Fruit fly (Drosophila melanogaster) whole organism, embryonic: ENCODE results near the gene PCID2.

Experiments used
- ATbp ChIP-seq: fragments of 200-800 bp; sonication (Bioruptor generic); optimal IDR thresholded peaks from 2 replicates; lab custom pipeline; 2017; ENCODE audit warnings: missing biosample characterization, mild to moderate bottlenecking, missing genetic modification characterization, missing genetic modification reagents
- Abd-B ChIP-seq: fragments of 200-800 bp; sonication (Bioruptor generic); optimal IDR thresholded peaks from 2 replicates; lab custom pipeline; 2018; ENCODE audit warnings: missing biosample characterization, mild to moderate bottlenecking, missing genetic modification characterization, moderate library complexity
- Adf1 ChIP-seq: fragments of 200-800 bp; sonication (Bioruptor generic); IDR thresholded peaks from 2 replicates; pipeline ENCODE4 v1.3.6; 2022; ENCODE audit warnings: missing biosample characterization, missing genetic modification characterization
- Atf3 ChIP-seq: fragments of 200-800 bp; sonication (Bioruptor generic); optimal IDR thresholded peaks from 3 replicates; lab custom pipeline; 2016; ENCODE audit warnings: missing biosample characterization, missing genetic modification characterization
- B-H2 ChIP-seq: fragments of 200-800 bp; sonication (Bioruptor generic); optimal IDR thresholded peaks from 2 replicates; lab custom pipeline; 2018; ENCODE audit warnings: missing biosample characterization, mild to moderate bottlenecking, missing genetic modification characterization
- CG10147 ChIP-seq: fragments of 200-800 bp; sonication (Bioruptor generic); optimal IDR thresholded peaks from 2 replicates; lab custom pipeline; 2019; ENCODE audit warnings: missing biosample characterization, mild to moderate bottlenecking, missing genetic modification characterization, moderate library complexity
- CG10209 ChIP-seq: fragments of 200-800 bp; sonication (Bioruptor generic); optimal IDR thresholded peaks from 3 replicates; lab custom pipeline; 2017; ENCODE audit warnings: missing biosample characterization, mild to moderate bottlenecking, missing genetic modification characterization, missing genetic modification reagents
- CG10959 ChIP-seq: fragments of 200-800 bp; sonication (Bioruptor generic); IDR thresholded peaks from 2 replicates; pipeline ENCODE4 v1.3.6; 2022; ENCODE audit warnings: missing biosample characterization, missing genetic modification characterization
- CG11723 ChIP-seq: fragments of 200-800 bp; sonication (Bioruptor generic); optimal IDR thresholded peaks from 2 replicates; lab custom pipeline; 2017; ENCODE audit warnings: missing biosample characterization, mild to moderate bottlenecking, missing genetic modification characterization
- CG14014 ChIP-seq: fragments of 200-800 bp; sonication (Bioruptor generic); IDR thresholded peaks from 2 replicates; pipeline ENCODE4 v1.3.6; 2022; ENCODE audit warnings: missing biosample characterization, missing genetic modification characterization
- CG14860 ChIP-seq: fragments of 200-800 bp; sonication (Bioruptor generic); IDR thresholded peaks from 3 replicates; pipeline ENCODE4 v1.3.6; 2022; ENCODE audit warnings: missing biosample characterization, missing genetic modification characterization; ENCODE audit not compliant: partially characterized antibody
- CG15269 ChIP-seq: fragments of 200-800 bp; sonication (Bioruptor generic); optimal IDR thresholded peaks from 2 replicates; lab custom pipeline; 2018; ENCODE audit warnings: missing biosample characterization, mild to moderate bottlenecking, missing genetic modification characterization, moderate library complexity
- CG16779 ChIP-seq: fragments of 200-800 bp; sonication (Bioruptor generic); IDR thresholded peaks from 2 replicates; pipeline ENCODE4 v1.3.6; 2022; ENCODE audit warnings: missing biosample characterization, missing genetic modification characterization
- CG17359 ChIP-seq: fragments of 200-800 bp; sonication (Bioruptor generic); optimal IDR thresholded peaks from 3 replicates; lab custom pipeline; 2018; ENCODE audit warnings: missing biosample characterization, mild to moderate bottlenecking, missing genetic modification characterization, moderate library complexity
- CG17802 ChIP-seq: fragments of 200-800 bp; sonication (Bioruptor generic); optimal IDR thresholded peaks from 2 replicates; lab custom pipeline; 2018; ENCODE audit warnings: missing biosample characterization, mild to moderate bottlenecking, missing genetic modification characterization, moderate library complexity
- CG31224 ChIP-seq: fragments of 200-800 bp; sonication (Bioruptor generic); IDR thresholded peaks from 2 replicates; pipeline ENCODE4 v1.3.6; 2022; ENCODE audit warnings: missing biosample characterization, missing genetic modification characterization
- CG4617 ChIP-seq: fragments of 200-800 bp; sonication (Bioruptor generic); optimal IDR thresholded peaks from 3 replicates; lab custom pipeline; 2016; ENCODE audit warnings: missing biosample characterization, missing genetic modification characterization, borderline replicate concordance
- CG4820 ChIP-seq: fragments of 200-800 bp; sonication (Bioruptor generic); optimal IDR thresholded peaks from 3 replicates; lab custom pipeline; 2016; ENCODE audit warnings: missing biosample characterization, missing genetic modification characterization
- CG7556 ChIP-seq: fragments of 200-800 bp; sonication (Bioruptor generic); optimal IDR thresholded peaks from 2 replicates; lab custom pipeline; 2017; ENCODE audit warnings: missing biosample characterization, mild to moderate bottlenecking, missing genetic modification characterization
- CG8281 ChIP-seq: fragments of 200-800 bp; sonication (Bioruptor generic); optimal IDR thresholded peaks from 2 replicates; lab custom pipeline; 2018; ENCODE audit warnings: missing biosample characterization, mild to moderate bottlenecking, missing genetic modification characterization, moderate library complexity
- CG8944 ChIP-seq: fragments of 200-800 bp; sonication (Bioruptor generic); optimal IDR thresholded peaks from 3 replicates; lab custom pipeline; 2016; ENCODE audit warnings: missing biosample characterization, missing genetic modification characterization
- CHES-1-like ChIP-seq: fragments of 200-800 bp; sonication (Bioruptor generic); optimal IDR thresholded peaks from 2 replicates; lab custom pipeline; 2016; ENCODE audit warnings: missing biosample characterization, missing genetic modification characterization
- Camta ChIP-seq: fragments of 200-800 bp; sonication (Bioruptor generic); optimal IDR thresholded peaks from 2 replicates; lab custom pipeline; 2016; ENCODE audit warnings: missing biosample characterization, missing genetic modification characterization
- CoRest ChIP-seq: fragments of 200-800 bp; sonication (Bioruptor generic); optimal IDR thresholded peaks from 3 replicates; lab custom pipeline; 2018; ENCODE audit warnings: missing biosample characterization, mild to moderate bottlenecking, missing genetic modification characterization, moderate library complexity
- D19B ChIP-seq: fragments of 200-800 bp; sonication (Bioruptor generic); optimal IDR thresholded peaks from 2 replicates; lab custom pipeline; 2017; ENCODE audit warnings: missing biosample characterization, mild to moderate bottlenecking, missing genetic modification characterization
- E2f1 ChIP-seq: fragments of 200-800 bp; sonication (Bioruptor generic); IDR thresholded peaks from 2 replicates; pipeline ENCODE4 v1.3.6; 2022; ENCODE audit warnings: missing biosample characterization, missing genetic modification characterization
- Fer1 ChIP-seq: fragments of 200-800 bp; sonication (Bioruptor generic); optimal IDR thresholded peaks from 2 replicates; lab custom pipeline; 2017; ENCODE audit warnings: missing biosample characterization, mild to moderate bottlenecking, missing genetic modification characterization
- Fer3 ChIP-seq: fragments of 200-800 bp; sonication (Bioruptor generic); optimal IDR thresholded peaks from 2 replicates; lab custom pipeline; 2018; ENCODE audit warnings: missing biosample characterization, mild to moderate bottlenecking, missing genetic modification characterization, moderate library complexity
- HLHmδ ChIP-seq: fragments of 200-800 bp; sonication (Bioruptor generic); optimal IDR thresholded peaks from 2 replicates; lab custom pipeline; 2018; ENCODE audit warnings: missing biosample characterization, mild to moderate bottlenecking, missing genetic modification characterization, moderate library complexity
- Jarid2 ChIP-seq: fragments of 200-800 bp; sonication (Bioruptor generic); optimal IDR thresholded peaks from 3 replicates; lab custom pipeline; 2017; ENCODE audit warnings: mild to moderate bottlenecking, missing biosample characterization, missing genetic modification reagents, missing genetic modification characterization
- Lim3 ChIP-seq: fragments of 200-800 bp; sonication (Bioruptor generic); IDR thresholded peaks from 2 replicates; pipeline ENCODE4 v1.3.6; 2022; ENCODE audit warnings: missing biosample characterization, missing genetic modification characterization
- PHDP ChIP-seq: fragments of 200-800 bp; sonication (Bioruptor generic); optimal IDR thresholded peaks from 3 replicates; lab custom pipeline; 2018; ENCODE audit warnings: missing biosample characterization, mild to moderate bottlenecking, missing genetic modification characterization, moderate library complexity
- Sox102F ChIP-seq: fragments of 200-800 bp; sonication (Bioruptor generic); optimal IDR thresholded peaks from 2 replicates; lab custom pipeline; 2018; ENCODE audit warnings: missing biosample characterization, mild to moderate bottlenecking, missing genetic modification characterization, moderate library complexity
- Taf1 ChIP-seq: fragments of 200-800 bp; sonication (Bioruptor generic); IDR thresholded peaks from 2 replicates; pipeline ENCODE4 v1.3.6; 2022; ENCODE audit warnings: missing biosample characterization, missing genetic modification characterization
- aop ChIP-seq: fragments of 200-800 bp; sonication (Bioruptor generic); IDR thresholded peaks from 2 replicates; pipeline ENCODE4 v1.3.6; 2022; ENCODE audit warnings: missing biosample characterization, missing genetic modification characterization
- ash1 ChIP-seq: fragments of 200-800 bp; sonication (Bioruptor generic); optimal IDR thresholded peaks from 2 replicates; lab custom pipeline; 2018; ENCODE audit warnings: missing biosample characterization, mild to moderate bottlenecking, missing genetic modification characterization
- ato ChIP-seq: fragments of 200-800 bp; sonication (Bioruptor generic); IDR thresholded peaks from 2 replicates; pipeline ENCODE4 v1.3.6; 2022; ENCODE audit warnings: missing biosample characterization, missing genetic modification characterization; ENCODE audit not compliant: partially characterized antibody
- disco-r ChIP-seq: fragments of 200-800 bp; sonication (Bioruptor generic); optimal IDR thresholded peaks from 2 replicates; lab custom pipeline; 2016; ENCODE audit warnings: missing biosample characterization, missing genetic modification characterization
- fd102C ChIP-seq: fragments of 200-800 bp; sonication (Bioruptor generic); optimal IDR thresholded peaks from 2 replicates; lab custom pipeline; 2018; ENCODE audit warnings: missing biosample characterization, mild to moderate bottlenecking, missing genetic modification characterization, moderate library complexity
- gt ChIP-seq: fragments of 200-800 bp; sonication (Bioruptor generic); IDR thresholded peaks from 2 replicates; pipeline ENCODE4 v1.3.6; 2022; ENCODE audit warnings: missing biosample characterization, missing genetic modification characterization
- kni ChIP-seq: fragments of 200-800 bp; sonication (Bioruptor generic); optimal IDR thresholded peaks from 3 replicates; lab custom pipeline; 2017; ENCODE audit warnings: mild to moderate bottlenecking, missing biosample characterization, missing genetic modification reagents, missing genetic modification characterization
- mld ChIP-seq: fragments of 200-800 bp; sonication (Bioruptor generic); IDR thresholded peaks from 3 replicates; pipeline ENCODE4 v1.3.6; 2022; ENCODE audit warnings: missing biosample characterization, missing genetic modification characterization; ENCODE audit not compliant: partially characterized antibody
- ranshi ChIP-seq: fragments of 200-800 bp; sonication (Bioruptor generic); IDR thresholded peaks from 2 replicates; pipeline ENCODE4 v1.3.6; 2022; ENCODE audit warnings: missing biosample characterization, missing genetic modification characterization
- rib ChIP-seq: fragments of 200-800 bp; sonication (Bioruptor generic); IDR thresholded peaks from 2 replicates; pipeline ENCODE4 v1.3.6; 2022; ENCODE audit warnings: missing biosample characterization, missing genetic modification characterization
- sc ChIP-seq, 3 experiments: fragments of >200 bp in 2 of 3; fragments of 200-800 bp in 1 of 3; sonication (Bioruptor generic) in 1 of 3; optimal IDR thresholded peaks; 2 replicates in 2 of 3; 3 replicates in 1 of 3; lab custom pipeline; 2017; ENCODE audit warnings: mild to moderate bottlenecking in 1 of 3, missing biosample characterization in 1 of 3, missing genetic modification characterization in 1 of 3, missing genetic modification reagents in 1 of 3
- sd ChIP-seq: fragments of 200-800 bp; sonication (Bioruptor generic); optimal IDR thresholded peaks from 3 replicates; lab custom pipeline; 2018; ENCODE audit warnings: missing biosample characterization, mild to moderate bottlenecking, missing genetic modification characterization, moderate library complexity
- sug ChIP-seq: fragments of 200-800 bp; optimal IDR thresholded peaks from 2 replicates; lab custom pipeline; 2019; ENCODE audit warnings: missing biosample characterization, mild to moderate bottlenecking, missing genetic modification characterization, moderate library complexity
- tll ChIP-seq, 2 experiments: fragments of 200-800 bp in 1 of 2; fragments of >200 bp in 1 of 2; sonication (Bioruptor generic) in 1 of 2; optimal IDR thresholded peaks; 2 replicates each; lab custom pipeline; 2017 to 2019; ENCODE audit warnings: missing biosample characterization in 2 of 2, missing genetic modification characterization in 2 of 2, mild to moderate bottlenecking in 1 of 2, moderate library complexity in 1 of 2
- toy ChIP-seq: fragments of 200-800 bp; sonication (Bioruptor generic); IDR thresholded peaks from 2 replicates; pipeline ENCODE4 v1.3.6; 2022; ENCODE audit warnings: missing biosample characterization, missing genetic modification characterization
- wek ChIP-seq: fragments of 200-800 bp; sonication (Bioruptor generic); optimal IDR thresholded peaks from 3 replicates; lab custom pipeline; 2018; ENCODE audit warnings: missing biosample characterization, mild to moderate bottlenecking, missing genetic modification characterization, moderate library complexity

PCID2 gene

DNA sequence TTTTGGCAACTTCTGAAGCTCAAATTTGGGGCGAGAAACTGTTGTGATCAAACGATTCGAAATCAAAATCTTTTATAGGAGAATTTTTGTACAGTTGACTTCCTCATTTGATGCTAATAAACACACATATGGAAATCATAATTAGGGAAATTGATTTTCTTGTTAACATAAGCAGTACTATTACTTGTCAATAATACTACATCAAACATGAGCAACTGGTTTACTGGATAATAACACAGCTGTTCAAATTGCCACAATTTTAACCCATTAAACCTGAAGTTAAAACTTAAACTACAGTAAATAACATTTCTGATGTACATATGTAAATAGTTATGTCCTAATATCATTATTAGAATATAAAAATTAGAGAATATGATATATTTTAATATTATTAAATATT, 46.3 kb upstream of the PCID2 start, which contains the start of gene CG43390 (continued):
- TF ChIP-seq CoRest (tag; lab: Kevin White, UChicago) (peak; percentile 39), Sox102F (GFP tag; lab: Kevin White, UChicago) (peak; percentile 31), CG14860 (GFP tag; lab: Robert Waterston, UW) (no peak), ato (GFP tag; lab: Robert Waterston, UW) (no peak), rib (GFP tag; lab: Robert Waterston, UW) (no peak), mld (no peak), CG7556 (GFP tag; lab: Kevin White, UChicago) (peak; percentile 24), CG15269 (tag; lab: Kevin White, UChicago) (peak; percentile 72), PHDP (tag; lab: Kevin White, UChicago) (peak; percentile 76), B-H2 (peak; percentile 69), gt (GFP tag; lab: Robert Waterston, UW) (no peak), ATbp (GFP tag; lab: Kevin White, UChicago) (peak; percentile 69), CG10147 (GFP tag; lab: Kevin White, UChicago) (peak; percentile 78), CG4617 (no peak), CG31224 (GFP tag; lab: Robert Waterston, UW) (no peak), CG14014 (peak; percentile 63; the same call in 1 of the 2 replicates), fd102C (no peak), CG17802 (no peak), kni (GFP tag; lab: Kevin White, UChicago) (no peak), CG8944 (no peak), aop (GFP tag; lab: Robert Waterston, UW) (no peak), disco-r (GFP tag; lab: Kevin White, UChicago) (no peak), CHES-1-like (GFP tag; lab: Kevin White, UChicago) (no peak), Jarid2 (GFP tag; lab: Kevin White, UChicago) (peak; percentile 2), Fer1 (GFP tag; lab: Kevin White, UChicago) (peak; percentile 77), sc (optimal IDR thresholded peaks at IDR 0.05; lab: Kevin White, UChicago) (no peak), sc (GFP tag; optimal IDR thresholded peaks at IDR 0.05; lab: Kevin White, UChicago) (no peak), CG8281 (tag; lab: Kevin White, UChicago) (peak; percentile 14), CG11723 (GFP tag; lab: Kevin White, UChicago) (no peak), Abd-B (GFP tag; lab: Kevin White, UChicago) (no peak), CG16779 (no peak), wek (peak; percentile 48), E2f1 (GFP tag; lab: Robert Waterston, UW) (no peak), Camta (peak; percentile 7), tll (GFP tag; optimal IDR thresholded peaks at IDR 0.05; lab: Kevin White, UChicago) (no peak), CG4820 (no peak), Fer3 (tag; lab: Kevin White, UChicago) (peak; percentile 60), Adf1 (peak; percentile 37; the same call in 1 of the 2 replicates), sd (tag; lab: Kevin White, UChicago) (peak; percentile 64), Taf1 (no peak), Lim3 (GFP tag; lab: Robert Waterston, UW) (no peak), ash1 (GFP tag; lab: Kevin White, UChicago) (no peak), HLHmδ (GFP tag; lab: Kevin White, UChicago) (no peak), sug (tag; lab: Kevin White, UChicago) (peak; percentile 39), toy (no peak), CG10959 (GFP tag; lab: Robert Waterston, UW) (no peak), D19B (peak; percentile 9), CG17359 (no peak), Atf3 (GFP tag; lab: Kevin White, UChicago) (no peak), CG10209 (GFP tag; lab: Kevin White, UChicago) (peak; percentile 66), ranshi (GFP tag; lab: Robert Waterston, UW) (no peak)
